Worm (Caenorhabditis elegans) whole organism, early embryonic: ENCODE results near the gene laf-1.

Experiments used
- hmbx-1 ChIP-seq: sonication (generic microtip); optimal IDR thresholded peaks from 2 replicates; lab custom pipeline; 2016; ENCODE audit warnings: mild to moderate bottlenecking, missing genetic modification characterization, missing compliant biosample characterization
- sea-1 ChIP-seq: fragments of 200-800 bp; sonication (Bioruptor generic); conservative IDR thresholded peaks from 2 replicates; pipeline ENCODE4 v1.3.6; 2022; ENCODE audit warnings: missing genetic modification characterization, missing compliant biosample characterization

ce11 chrIII:2724992-2725220, 53.9 kb downstream of the laf-1 start, which contains the start of gene Y71H2AM.11:
- TF ChIP-seq sea-1 (GFP tag; lab: Robert Waterston, UW) (no peak), hmbx-1 (tag; lab: Kevin White, UChicago) (no peak)
